Fruit fly (Drosophila melanogaster): Measurements from ENCODE around the gene mtSSB.

mtSSB gene

DNA sequence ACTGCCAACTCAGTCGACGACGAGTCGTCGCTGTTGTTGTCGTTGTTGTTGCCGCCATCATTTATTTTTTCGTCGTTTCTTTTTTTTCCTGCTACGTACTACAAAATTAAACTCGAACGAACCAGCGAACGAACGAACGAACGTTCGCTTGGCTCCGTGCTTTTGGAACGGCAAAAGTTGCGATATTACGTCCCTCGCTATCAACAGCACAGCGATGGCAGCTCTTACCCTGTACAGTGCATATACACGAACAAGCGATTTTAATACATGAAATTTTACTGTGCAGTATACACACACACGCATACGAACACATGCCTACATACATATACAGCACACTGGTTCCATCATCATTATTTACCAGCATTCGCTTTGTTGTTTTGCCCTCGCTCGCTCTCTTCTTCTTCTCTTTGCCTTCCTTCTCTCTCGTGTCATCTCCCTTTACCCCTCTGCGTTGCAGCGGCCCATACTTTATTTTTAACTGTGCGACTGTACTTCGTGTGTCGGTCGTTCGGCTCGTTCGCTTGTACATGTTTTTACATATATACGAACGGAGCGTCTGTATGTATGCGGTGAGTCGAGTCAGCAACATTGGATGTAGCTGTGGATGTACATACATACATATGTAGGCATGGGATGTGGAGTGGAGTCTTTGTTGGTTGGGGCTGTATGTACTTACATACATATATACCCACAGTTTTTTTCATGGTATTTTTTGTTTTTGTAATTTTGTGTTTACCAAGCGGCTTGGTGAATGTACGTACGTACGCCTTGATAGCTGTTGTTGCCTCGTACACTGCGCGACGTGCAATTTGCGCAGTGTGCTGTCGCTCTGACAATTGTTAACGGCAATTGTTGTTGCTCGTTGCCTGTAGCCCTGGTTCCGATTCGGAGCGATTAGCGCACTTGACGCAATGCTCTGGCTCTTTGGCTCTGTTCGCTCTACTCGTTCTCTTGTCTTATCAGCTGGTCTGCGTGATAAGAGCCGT lies 45.1 kb upstream of the mtSSB start:
- TF ChIP-seq Pif1B (GFP tag; optimal IDR thresholded peaks at IDR 0.05) (peak; percentile 65), EcR (GFP tag; optimal IDR thresholded peaks at IDR 0.05) (peak; percentile 94), CG12605 (GFP tag; IDR thresholded peaks at IDR 0.05) (no peak), fd96Ca (GFP tag; IDR thresholded peaks at IDR 0.05) (no peak), CG34367 (tag; optimal IDR thresholded peaks at IDR 0.05) (peak; percentile 46), Ets98B (GFP tag; IDR thresholded peaks at IDR 0.05) (no peak), CG15710 (tag; optimal IDR thresholded peaks at IDR 0.05) (peak; percentile 27), gl (tag; optimal IDR thresholded peaks at IDR 0.05) (peak; percentile 46), rn (GFP tag; IDR thresholded peaks at IDR 0.05) (no peak), CG8301 (tag; optimal IDR thresholded peaks at IDR 0.05) (no peak), CG14655 (GFP tag; optimal IDR thresholded peaks at IDR 0.05) (peak; percentile 52), CG8159 (tag; optimal IDR thresholded peaks at IDR 0.05) (peak; percentile 22), CG32121 (GFP tag; IDR thresholded peaks at IDR 0.05) (no peak), CG13204 (GFP tag; optimal IDR thresholded peaks at IDR 0.05) (peak; percentile 72), CG10348 (GFP tag; IDR thresholded peaks at IDR 0.05) (no peak), Pif1A (GFP tag; optimal IDR thresholded peaks at IDR 0.05) (peak; percentile 51), CG17806 (tag; optimal IDR thresholded peaks at IDR 0.05) (no peak), Snoo (tag; optimal IDR thresholded peaks at IDR 0.05) (peak; percentile 36)

dm6 chr3R:16249510-16249828 lies 44.4 kb upstream of the mtSSB start:
- TF ChIP-seq CG8159 (tag; optimal IDR thresholded peaks at IDR 0.05), result no peak
- TF ChIP-seq Snoo (tag; optimal IDR thresholded peaks at IDR 0.05), result no peak
- no peak for TF ChIP-seq D1 (tag; optimal IDR thresholded peaks at IDR 0.05)
- no peak for TF ChIP-seq Pif1A (GFP tag; optimal IDR thresholded peaks at IDR 0.05)
- no peak for TF ChIP-seq CG17806 (tag; optimal IDR thresholded peaks at IDR 0.05)
- no peak for TF ChIP-seq CG9948 (tag; optimal IDR thresholded peaks at IDR 0.05)
- no peak for TF ChIP-seq CG34367 (tag; optimal IDR thresholded peaks at IDR 0.05)
- TF ChIP-seq gl (tag; optimal IDR thresholded peaks at IDR 0.05), result no peak
- no peak for TF ChIP-seq rn (GFP tag; IDR thresholded peaks at IDR 0.05)

DNA sequence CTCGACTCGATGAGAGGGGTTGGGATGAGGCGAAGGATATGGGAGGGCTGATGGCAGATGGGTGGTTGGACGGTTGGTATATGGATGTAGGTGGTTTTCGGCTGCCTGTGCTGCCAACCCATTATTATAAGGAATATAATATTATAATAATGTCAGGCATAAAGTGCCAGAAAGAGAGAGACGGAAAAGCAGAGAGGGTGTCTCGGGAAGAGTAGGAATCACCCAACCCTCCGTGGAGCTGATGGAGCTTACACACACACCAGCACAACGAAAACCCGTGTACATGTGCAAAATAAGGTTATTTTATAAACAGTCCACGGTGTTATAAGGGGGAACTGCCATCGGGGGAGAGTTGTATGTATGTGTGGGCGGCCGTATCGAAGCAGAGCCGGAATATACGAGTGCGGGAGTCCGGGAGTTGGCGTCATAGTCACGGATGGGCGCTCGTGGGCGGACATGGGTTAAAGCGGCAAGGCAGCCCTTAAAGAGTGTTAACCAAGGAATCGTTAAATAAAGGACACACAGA lies 43.5 kb upstream of the mtSSB start:
- TF ChIP-seq Pif1B (GFP tag; optimal IDR thresholded peaks at IDR 0.05) (no peak), CG8159 (tag; optimal IDR thresholded peaks at IDR 0.05) (no peak), CG15710 (tag; optimal IDR thresholded peaks at IDR 0.05) (no peak), Ets98B (GFP tag; IDR thresholded peaks at IDR 0.05) (no peak), CG4496 (GFP tag; IDR thresholded peaks at IDR 0.05) (no peak)

- TF ChIP-seq CG34367 (tag; optimal IDR thresholded peaks at IDR 0.05) (peak; percentile 40), CG9948 (tag; optimal IDR thresholded peaks at IDR 0.05) (peak; percentile 61), CG17806 (tag; optimal IDR thresholded peaks at IDR 0.05) (peak; percentile 83), Pif1B (GFP tag; optimal IDR thresholded peaks at IDR 0.05) (peak; percentile 58), CG15710 (tag; optimal IDR thresholded peaks at IDR 0.05) (peak; percentile 57), CG32121 (GFP tag; IDR thresholded peaks at IDR 0.05) (peak; percentile 70), Snoo (tag; optimal IDR thresholded peaks at IDR 0.05) (peak; percentile 8), CG8159 (tag; optimal IDR thresholded peaks at IDR 0.05) (peak; percentile 94), CG13204 (GFP tag; optimal IDR thresholded peaks at IDR 0.05) (no peak), D1 (tag; optimal IDR thresholded peaks at IDR 0.05) (no peak), CG12605 (GFP tag; IDR thresholded peaks at IDR 0.05) (0 out of 2 replicates have a peak, but pooled peaks have one; percentile 22), Pif1A (GFP tag; optimal IDR thresholded peaks at IDR 0.05) (peak; percentile 86), CG8301 (tag; optimal IDR thresholded peaks at IDR 0.05) (peak; percentile 87), Ets98B (GFP tag; IDR thresholded peaks at IDR 0.05) (peak; percentile 75), gl (tag; optimal IDR thresholded peaks at IDR 0.05) (peak; percentile 73), EcR (GFP tag; optimal IDR thresholded peaks at IDR 0.05) (no peak), CG10348 (GFP tag; IDR thresholded peaks at IDR 0.05) (no peak), rn (GFP tag; IDR thresholded peaks at IDR 0.05) (0 out of 2 replicates have a peak, but pooled peaks have one; percentile 28), CG14655 (GFP tag; optimal IDR thresholded peaks at IDR 0.05) (peak; percentile 67), CG4496 (GFP tag; IDR thresholded peaks at IDR 0.05) (peak; percentile 83), fd96Ca (GFP tag; IDR thresholded peaks at IDR 0.05) (peak; percentile 83)
These were observed 42.8 kb upstream of the mtSSB start for dm6 chr3R:16247609-16248499.

- TF ChIP-seq CG4496 (GFP tag; IDR thresholded peaks at IDR 0.05), result no peak
- TF ChIP-seq D1 (tag; optimal IDR thresholded peaks at IDR 0.05), result no peak
- no peak for TF ChIP-seq Pif1B (GFP tag; optimal IDR thresholded peaks at IDR 0.05)
- no peak for TF ChIP-seq CG14655 (GFP tag; optimal IDR thresholded peaks at IDR 0.05)
- TF ChIP-seq Ets98B (GFP tag; IDR thresholded peaks at IDR 0.05), result no peak
- peak; percentile 26 for TF ChIP-seq CG13204 (GFP tag; optimal IDR thresholded peaks at IDR 0.05)
- TF ChIP-seq EcR (GFP tag; optimal IDR thresholded peaks at IDR 0.05), result peak; percentile 31
These were observed 42.0 kb upstream of the mtSSB start for dm6 chr3R:16247027-16247426.

Measured in whole organism, pupa.